Worm (Caenorhabditis elegans): Measurements from ENCODE around the gene chil-18.

DNA sequence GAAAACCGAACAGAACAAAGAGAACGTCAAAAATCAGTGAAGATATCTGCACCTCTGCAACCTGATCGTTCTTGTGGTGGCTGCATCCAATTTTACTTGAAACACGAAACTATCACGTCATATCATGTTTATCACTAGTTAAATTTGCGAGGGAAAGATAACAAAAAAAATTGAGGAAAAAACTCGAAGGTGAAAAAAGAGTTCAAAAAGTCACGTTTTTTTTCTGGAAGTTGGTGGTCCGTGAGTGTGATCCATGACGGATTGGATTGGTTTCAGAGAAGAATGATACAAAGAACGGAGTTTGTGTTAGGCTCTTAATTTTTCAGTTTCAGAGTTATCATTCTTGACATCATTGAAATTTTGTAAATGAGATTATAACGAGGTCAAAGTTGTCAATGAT is 34.5 kb downstream of the chil-18 start:
- TF ChIP-seq hmg-4 (GFP tag; optimal IDR thresholded peaks at IDR 0.05), result no peak
- no peak for TF ChIP-seq scrt-1 (GFP tag; IDR thresholded peaks at IDR 0.05)
- no peak for TF ChIP-seq tbx-37 (GFP tag; conservative IDR thresholded peaks at IDR 0.05)
- no peak for TF ChIP-seq ceh-36 (tag; optimal IDR thresholded peaks at IDR 0.05)
- TF ChIP-seq ceh-13 (GFP tag; optimal IDR thresholded peaks at IDR 0.05), result no peak
- no peak for TF ChIP-seq ama-1 (optimal IDR thresholded peaks at IDR 0.05)
- TF ChIP-seq ets-7 (tag; optimal IDR thresholded peaks at IDR 0.05), result no peak
- TF ChIP-seq hmbx-1 (tag; optimal IDR thresholded peaks at IDR 0.05), result no peak
- TF ChIP-seq tbx-11 (GFP tag; IDR thresholded peaks at IDR 0.05), result no peak
- no peak for TF ChIP-seq pes-1 (GFP tag; IDR thresholded peaks at IDR 0.05)

Measured in whole organism, early embryonic.